Worm (Caenorhabditis elegans): ENCODE measurements around the gene T24D5.6.

ce11 chrX:12631446-12631845 lies 28.0 kb downstream of the T24D5.6 start:
- TF ChIP-seq ama-1 (optimal IDR thresholded peaks at IDR 0.05) (no peak), unc-62 (GFP tag; optimal IDR thresholded peaks at IDR 0.05) (no peak), lsy-2 (tag; optimal IDR thresholded peaks at IDR 0.05) (no peak), ztf-11 (tag; optimal IDR thresholded peaks at IDR 0.05) (no peak)
